Fruit fly (Drosophila melanogaster): ENCODE measurements around the gene CG7382.

The CG7382 gene

DNA sequence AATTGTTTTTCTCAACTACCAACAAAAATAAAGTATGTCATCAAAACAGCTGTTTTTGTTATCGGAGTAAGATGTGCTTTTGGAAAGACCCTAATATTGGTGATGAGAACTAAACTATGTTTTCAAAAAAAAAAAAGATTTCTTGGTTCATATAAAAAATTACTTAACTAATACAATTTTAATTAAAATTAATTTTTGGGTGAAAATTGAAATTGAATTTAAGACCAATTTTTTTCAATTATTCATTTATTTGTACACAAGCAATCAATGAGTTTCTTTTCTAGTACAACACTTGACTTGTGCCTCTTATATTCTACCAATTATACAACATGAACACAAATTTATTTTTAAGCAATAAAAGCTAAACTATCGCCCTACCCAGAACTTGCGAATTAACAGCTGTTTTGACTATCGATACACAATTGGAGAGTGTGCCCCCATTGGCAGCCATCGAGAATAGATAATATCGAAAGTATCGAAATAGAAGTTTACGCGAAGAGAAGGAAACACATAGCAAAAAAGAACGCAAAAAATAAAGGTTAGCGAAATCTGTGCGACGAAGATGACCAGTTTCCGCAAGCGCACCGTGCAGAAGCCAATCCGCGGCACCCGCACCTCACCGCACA is 4.3 kb upstream of the CG7382 start, which contains the start of the genes Vps52 and Elp4 (continued):
- TF ChIP-seq jumu (GFP tag; optimal IDR thresholded peaks at IDR 0.05) (no peak), CG3847 (GFP tag; IDR thresholded peaks at IDR 0.05) (peak; percentile 73), wdn (GFP tag; IDR thresholded peaks at IDR 0.05) (peak; percentile 63), D19B (GFP tag; optimal IDR thresholded peaks at IDR 0.05) (no peak), Dip2 (GFP tag; IDR thresholded peaks at IDR 0.05) (no peak), sob (GFP tag; IDR thresholded peaks at IDR 0.05) (peak; percentile 61), Blimp-1 (GFP tag; optimal IDR thresholded peaks at IDR 0.05) (peak; percentile 75), CG11504 (tag; optimal IDR thresholded peaks at IDR 0.05) (no peak), MESR4 (GFP tag; optimal IDR thresholded peaks at IDR 0.05) (peak; percentile 24), bsh (GFP tag; optimal IDR thresholded peaks at IDR 0.05) (peak in 1 of 2 experiments; percentile 72), Opbp (GFP tag; IDR thresholded peaks at IDR 0.05; ENCODE audit: partially characterized antibody) (peak; percentile 83), E2f2 (GFP tag; IDR thresholded peaks at IDR 0.05) (no peak), NK7.1 (GFP tag; optimal IDR thresholded peaks at IDR 0.05) (peak; percentile 20), yki (optimal IDR thresholded peaks at IDR 0.05) (no peak), CG12744 (GFP tag; optimal IDR thresholded peaks at IDR 0.05) (peak; percentile 42), Sin3A (optimal IDR thresholded peaks at IDR 0.05) (peak; percentile 3), Med (GFP tag) (peak; percentile 86), Doc3 (GFP tag; IDR thresholded peaks at IDR 0.05; ENCODE audit: partially characterized antibody) (peak; percentile 61; the same call in 2 of the 3 replicates), toy (GFP tag; IDR thresholded peaks at IDR 0.05) (no peak), pum (GFP tag; optimal IDR thresholded peaks at IDR 0.05) (peak; percentile 36), CG14667 (GFP tag; IDR thresholded peaks at IDR 0.05) (peak; percentile 28; the same call in 1 of the 2 replicates), tap (tag; optimal IDR thresholded peaks at IDR 0.05) (no peak), tgo (GFP tag; IDR thresholded peaks at IDR 0.05) (peak; percentile 79), bab2 (GFP tag; optimal IDR thresholded peaks at IDR 0.05) (peak; percentile 49), CG31441 (GFP tag; IDR thresholded peaks at IDR 0.05) (no peak; the same call in 1 of the 2 replicates), Nf-YC (tag; optimal IDR thresholded peaks at IDR 0.05) (peak; percentile 82), hkb (optimal IDR thresholded peaks at IDR 0.05) (no peak), hkb (GFP tag; IDR thresholded peaks at IDR 0.05) (peak; percentile 65), CG31388 (GFP tag; optimal IDR thresholded peaks at IDR 0.05) (peak; percentile 37), CG13775 (GFP tag; optimal IDR thresholded peaks at IDR 0.05) (peak; percentile 81), CG34224 (GFP tag; IDR thresholded peaks at IDR 0.05; ENCODE audit: partially characterized antibody) (peak; percentile 68), CG14965 (GFP tag; optimal IDR thresholded peaks at IDR 0.05; ENCODE audit: borderline replicate concordance) (no peak), ap (GFP tag; IDR thresholded peaks at IDR 0.05) (peak; percentile 19; the same call in 1 of the 2 replicates), br (optimal IDR thresholded peaks at IDR 0.05) (no peak), lola (GFP tag; optimal IDR thresholded peaks at IDR 0.05) (peak in 1 of 3 experiments; percentile 81), Ets65A (GFP tag) (peak; percentile 85), CG9932 (GFP tag; IDR thresholded peaks at IDR 0.05) (peak; percentile 76), phol (tag; optimal IDR thresholded peaks at IDR 0.05) (peak; percentile 85), CG9727 (GFP tag; optimal IDR thresholded peaks at IDR 0.05) (peak; percentile 85), fd3F (GFP tag; optimal IDR thresholded peaks at IDR 0.05) (peak; percentile 78), pzg (GFP tag; optimal IDR thresholded peaks at IDR 0.05) (peak; percentile 50), CG17385 (GFP tag; optimal IDR thresholded peaks at IDR 0.05) (peak; percentile 66), hbn (GFP tag; IDR thresholded peaks at IDR 0.05; ENCODE audit: partially characterized antibody) (peak; percentile 60; the same call in 1 of the 2 replicates), CG4617 (GFP tag; optimal IDR thresholded peaks at IDR 0.05; ENCODE audit: borderline replicate concordance) (peak; percentile 24), CG9876 (GFP tag; optimal IDR thresholded peaks at IDR 0.05) (peak; percentile 32), twi (tag; optimal IDR thresholded peaks at IDR 0.05) (peak; percentile 64), CG10267 (tag; optimal IDR thresholded peaks at IDR 0.05) (peak; percentile 75), emc (GFP tag; optimal IDR thresholded peaks at IDR 0.05) (no peak), CG33213 (GFP tag; optimal IDR thresholded peaks at IDR 0.05) (peak; percentile 16), Doc2 (GFP tag; IDR thresholded peaks at IDR 0.05) (no peak), trh (GFP tag; optimal IDR thresholded peaks at IDR 0.05) (peak; percentile 66)

Data from whole organism, embryonic.